Comparison of ENCODE assay signal across 1 fruit fly cellular context in genomic region chr3L:6853000-6853717, dm6.
A peak's percentile ranks its signal among the peaks of the same experiment; 100 is the strongest.
TF ChIP-seq lines count a peak whose summit lies in the region.

No protein-coding gene starts in this region.

TF ChIP-seq in whole organism, embryonic, 481 proteins besides CTCF, POLR2A, EP300 and RAD21 (continued from another document):
- peak; percentile 65; the same call in 1 of the 3 replicates for TF ChIP-seq so (GFP tag; IDR thresholded peaks at IDR 0.05; lab: Robert Waterston, UW)
- peak; percentile 63 for TF ChIP-seq ind (GFP tag; optimal IDR thresholded peaks at IDR 0.05; lab: Kevin White, UChicago)
- no peak for TF ChIP-seq CG4282 (GFP tag; optimal IDR thresholded peaks at IDR 0.05; lab: Kevin White, UChicago)
- TF ChIP-seq HHEX (GFP tag; optimal IDR thresholded peaks at IDR 0.05; lab: Kevin White, UChicago): peak; percentile 74
- peak; percentile 56 for TF ChIP-seq CG17328 (GFP tag; IDR thresholded peaks at IDR 0.05; lab: Robert Waterston, UW)
- TF ChIP-seq C15 (GFP tag; IDR thresholded peaks at IDR 0.05; lab: Robert Waterston, UW): no peak
- TF ChIP-seq tio (GFP tag; optimal IDR thresholded peaks at IDR 0.05; lab: Kevin White, UChicago): peak; percentile 45
- TF ChIP-seq Six4 (GFP tag; optimal IDR thresholded peaks at IDR 0.05; lab: Kevin White, UChicago): peak; percentile 24
- TF ChIP-seq Asciz (GFP tag; optimal IDR thresholded peaks at IDR 0.05; lab: Kevin White, UChicago): peak; percentile 48
- peak; percentile 47 for TF ChIP-seq zf30C (GFP tag; optimal IDR thresholded peaks at IDR 0.05; lab: Kevin White, UChicago)
- no peak for TF ChIP-seq CG8359 (GFP tag; optimal IDR thresholded peaks at IDR 0.05; lab: Kevin White, UChicago; ENCODE audit: borderline replicate concordance)
- TF ChIP-seq Hr78 (GFP tag; optimal IDR thresholded peaks at IDR 0.05; lab: Kevin White, UChicago): no peak
- TF ChIP-seq sd (tag; optimal IDR thresholded peaks at IDR 0.05; lab: Kevin White, UChicago): peak; percentile 23
- peak; percentile 17 for TF ChIP-seq gcm (GFP tag; optimal IDR thresholded peaks at IDR 0.05; lab: Kevin White, UChicago)
- no peak for TF ChIP-seq CG9609 (GFP tag; optimal IDR thresholded peaks at IDR 0.05; lab: Kevin White, UChicago)
- 0 out of 2 replicates have a peak, but pooled peaks have one; percentile 17 for TF ChIP-seq Ada2b (GFP tag; IDR thresholded peaks at IDR 0.05; lab: Robert Waterston, UW)
- no peak for TF ChIP-seq CG10959 (GFP tag; IDR thresholded peaks at IDR 0.05; lab: Robert Waterston, UW)
- no peak for TF ChIP-seq trem (tag; optimal IDR thresholded peaks at IDR 0.05; lab: Kevin White, UChicago)
- 0 out of 2 replicates have a peak, but pooled peaks have one; percentile 42 for TF ChIP-seq dimm (GFP tag; IDR thresholded peaks at IDR 0.05; lab: Robert Waterston, UW)
- peak; percentile 88 for TF ChIP-seq CG17829 (tag; optimal IDR thresholded peaks at IDR 0.05; lab: Kevin White, UChicago)
- TF ChIP-seq Opbp (GFP tag; IDR thresholded peaks at IDR 0.05; lab: Robert Waterston, UW; ENCODE audit: partially characterized antibody): no peak
- TF ChIP-seq PHDP (tag; optimal IDR thresholded peaks at IDR 0.05; lab: Kevin White, UChicago): peak; percentile 85
- no peak for TF ChIP-seq Gsc (GFP tag; IDR thresholded peaks at IDR 0.05; lab: Robert Waterston, UW)
- no peak for TF ChIP-seq toy (GFP tag; IDR thresholded peaks at IDR 0.05; lab: Robert Waterston, UW)
- no peak for TF ChIP-seq danr (GFP tag; IDR thresholded peaks at IDR 0.05; lab: Robert Waterston, UW)
- TF ChIP-seq lmd (GFP tag; IDR thresholded peaks at IDR 0.05; lab: Robert Waterston, UW): peak; percentile 63
- TF ChIP-seq CG4424 (GFP tag; optimal IDR thresholded peaks at IDR 0.05; lab: Kevin White, UChicago): peak; percentile 58
- TF ChIP-seq cato (GFP tag; optimal IDR thresholded peaks at IDR 0.05; lab: Kevin White, UChicago; ENCODE audit: borderline replicate concordance): peak; percentile 53
- 0 out of 3 replicates have a peak, but pooled peaks have one; percentile 31 for TF ChIP-seq CG7357 (GFP tag; IDR thresholded peaks at IDR 0.05; lab: Robert Waterston, UW)
- TF ChIP-seq CG10209 (GFP tag; optimal IDR thresholded peaks at IDR 0.05; lab: Kevin White, UChicago): peak; percentile 76
- TF ChIP-seq stc (GFP tag; IDR thresholded peaks at IDR 0.05; lab: Robert Waterston, UW): peak; percentile 81
- peak; percentile 68 for TF ChIP-seq Nf-YB (GFP tag; optimal IDR thresholded peaks at IDR 0.05; lab: Kevin White, UChicago)
- TF ChIP-seq CG9876 (GFP tag; optimal IDR thresholded peaks at IDR 0.05; lab: Kevin White, UChicago): no peak
- TF ChIP-seq Sry-β (GFP tag; optimal IDR thresholded peaks at IDR 0.05; lab: Kevin White, UChicago): no peak
- TF ChIP-seq caup (GFP tag; optimal IDR thresholded peaks at IDR 0.05; lab: Kevin White, UChicago; ENCODE audit: severe bottlenecking): peak; percentile 2
- TF ChIP-seq aop (GFP tag; IDR thresholded peaks at IDR 0.05; lab: Robert Waterston, UW): no peak
- no peak for TF ChIP-seq CG1024 (GFP tag; IDR thresholded peaks at IDR 0.05; lab: Robert Waterston, UW)
- TF ChIP-seq Dref (GFP tag; IDR thresholded peaks at IDR 0.05; lab: Robert Waterston, UW): no peak
- TF ChIP-seq NK7.1 (GFP tag; optimal IDR thresholded peaks at IDR 0.05; lab: Kevin White, UChicago): no peak
- peak; percentile 37 for TF ChIP-seq CG7839 (tag; optimal IDR thresholded peaks at IDR 0.05; lab: Kevin White, UChicago)
- peak; percentile 64 for TF ChIP-seq wor (GFP tag; IDR thresholded peaks at IDR 0.05; lab: Robert Waterston, UW)
- peak; percentile 34; the same call in 1 of the 2 replicates for TF ChIP-seq al (GFP tag; IDR thresholded peaks at IDR 0.05; lab: Robert Waterston, UW)
- TF ChIP-seq Rx (GFP tag; IDR thresholded peaks at IDR 0.05; lab: Robert Waterston, UW): no peak
- TF ChIP-seq pho (GFP tag; optimal IDR thresholded peaks at IDR 0.05; lab: Kevin White, UChicago): no peak
- TF ChIP-seq jigr1 (GFP tag; IDR thresholded peaks at IDR 0.05; lab: Robert Waterston, UW): no peak
- peak; percentile 47 for TF ChIP-seq sqz (GFP tag; optimal IDR thresholded peaks at IDR 0.05; lab: Kevin White, UChicago)
- TF ChIP-seq Fer3 (tag; optimal IDR thresholded peaks at IDR 0.05; lab: Kevin White, UChicago): peak; percentile 61
- TF ChIP-seq dati (GFP tag; IDR thresholded peaks at IDR 0.05; lab: Robert Waterston, UW): no peak
- TF ChIP-seq eyg (GFP tag; optimal IDR thresholded peaks at IDR 0.05; lab: Kevin White, UChicago): no peak
- TF ChIP-seq dmrt99B (tag; optimal IDR thresholded peaks at IDR 0.05; lab: Kevin White, UChicago): peak; percentile 84
- no peak for TF ChIP-seq CG10431 (GFP tag; optimal IDR thresholded peaks at IDR 0.05; lab: Kevin White, UChicago)
- peak; percentile 52; the same call in 2 of the 3 replicates for TF ChIP-seq croc (GFP tag; conservative IDR thresholded peaks at IDR 0.05; lab: Robert Waterston, UW)
- TF ChIP-seq CG34376 (GFP tag; optimal IDR thresholded peaks at IDR 0.05; lab: Kevin White, UChicago): no peak
- peak; percentile 15 for TF ChIP-seq mam (GFP tag; optimal IDR thresholded peaks at IDR 0.05; lab: Kevin White, UChicago)
- peak; percentile 90 for TF ChIP-seq Sox102F (GFP tag; optimal IDR thresholded peaks at IDR 0.05; lab: Kevin White, UChicago)
- peak; percentile 70 for TF ChIP-seq CG1233 (GFP tag; optimal IDR thresholded peaks at IDR 0.05; lab: Kevin White, UChicago)
- TF ChIP-seq B-H1 (GFP tag; IDR thresholded peaks at IDR 0.05; lab: Robert Waterston, UW): peak; percentile 29; the same call in 2 of the 3 replicates
- TF ChIP-seq fd3F (GFP tag; optimal IDR thresholded peaks at IDR 0.05; lab: Kevin White, UChicago): peak; percentile 79
- no peak for TF ChIP-seq cad (GFP tag; optimal IDR thresholded peaks at IDR 0.05; lab: Kevin White, UChicago)
- TF ChIP-seq Ravus (GFP tag; IDR thresholded peaks at IDR 0.05; lab: Robert Waterston, UW): no peak
- 0 out of 3 replicates have a peak, but pooled peaks have one; percentile 23 for TF ChIP-seq CG2889 (GFP tag; IDR thresholded peaks at IDR 0.05; lab: Robert Waterston, UW)
- TF ChIP-seq CG3281 (GFP tag; optimal IDR thresholded peaks at IDR 0.05; lab: Kevin White, UChicago): peak; percentile 36
- TF ChIP-seq CG7786 (GFP tag; optimal IDR thresholded peaks at IDR 0.05; lab: Kevin White, UChicago): no peak
- TF ChIP-seq CG18619 (GFP tag; optimal IDR thresholded peaks at IDR 0.05; lab: Kevin White, UChicago): peak; percentile 71
- peak; percentile 78 for TF ChIP-seq CG12659 (GFP tag; optimal IDR thresholded peaks at IDR 0.05; lab: Kevin White, UChicago)
- peak in 1 of 2 experiments; percentile 12 for TF ChIP-seq crp (GFP tag; optimal IDR thresholded peaks at IDR 0.05; lab: Kevin White, UChicago)
- TF ChIP-seq CG4617 (GFP tag; optimal IDR thresholded peaks at IDR 0.05; lab: Kevin White, UChicago; ENCODE audit: borderline replicate concordance): no peak
- TF ChIP-seq run (tag; optimal IDR thresholded peaks at IDR 0.05; lab: Kevin White, UChicago): peak; percentile 43
- TF ChIP-seq jing (GFP tag; optimal IDR thresholded peaks at IDR 0.05; lab: Kevin White, UChicago): peak; percentile 2
- TF ChIP-seq Hsf (GFP tag; optimal IDR thresholded peaks at IDR 0.05; lab: Kevin White, UChicago): no peak
- TF ChIP-seq ssp (GFP tag; IDR thresholded peaks at IDR 0.05; lab: Robert Waterston, UW): peak; percentile 41; the same call in 1 of the 2 replicates
- TF ChIP-seq CG10979 (tag; optimal IDR thresholded peaks at IDR 0.05; lab: Kevin White, UChicago): peak; percentile 78
- TF ChIP-seq CG6854 (GFP tag; optimal IDR thresholded peaks at IDR 0.05; lab: Kevin White, UChicago): no peak
- peak; percentile 74 for TF ChIP-seq CG10267 (tag; optimal IDR thresholded peaks at IDR 0.05; lab: Kevin White, UChicago)
- peak; percentile 57 for TF ChIP-seq sug (tag; optimal IDR thresholded peaks at IDR 0.05; lab: Kevin White, UChicago)
- no peak for TF ChIP-seq salm (tag; optimal IDR thresholded peaks at IDR 0.05; lab: Kevin White, UChicago)
- TF ChIP-seq vvl (GFP tag; IDR thresholded peaks at IDR 0.05; lab: Robert Waterston, UW): peak; percentile 83
- peak; percentile 43 for TF ChIP-seq org-1 (GFP tag; optimal IDR thresholded peaks at IDR 0.05; lab: Kevin White, UChicago)
- no peak for TF ChIP-seq CG13287 (GFP tag; IDR thresholded peaks at IDR 0.05; lab: Robert Waterston, UW; ENCODE audit: partially characterized antibody)
- TF ChIP-seq ATbp (GFP tag; optimal IDR thresholded peaks at IDR 0.05; lab: Kevin White, UChicago): peak; percentile 40
- no peak for TF ChIP-seq CG10565 (GFP tag; optimal IDR thresholded peaks at IDR 0.05; lab: Kevin White, UChicago)
- TF ChIP-seq Hr3 (GFP tag; optimal IDR thresholded peaks at IDR 0.05; lab: Kevin White, UChicago): peak; percentile 70
- TF ChIP-seq crol (GFP tag; IDR thresholded peaks at IDR 0.05; lab: Robert Waterston, UW): no peak; the same call in 1 of the 2 replicates
- TF ChIP-seq CG4328 (GFP tag; optimal IDR thresholded peaks at IDR 0.05; lab: Kevin White, UChicago): peak; percentile 20
- 0 out of 2 replicates have a peak, but pooled peaks have one; percentile 7 for TF ChIP-seq CG4404 (GFP tag; IDR thresholded peaks at IDR 0.05; lab: Robert Waterston, UW)
- no peak for TF ChIP-seq CG5953 (GFP tag; IDR thresholded peaks at IDR 0.05; lab: Robert Waterston, UW)
- no peak for TF ChIP-seq Med (GFP tag; lab: Kevin White, UChicago)
- TF ChIP-seq unpg (GFP tag; optimal IDR thresholded peaks at IDR 0.05; lab: Kevin White, UChicago): peak; percentile 70
- TF ChIP-seq sob (GFP tag; IDR thresholded peaks at IDR 0.05; lab: Robert Waterston, UW): no peak
- TF ChIP-seq bcd (GFP tag; optimal IDR thresholded peaks at IDR 0.05; lab: Kevin White, UChicago): peak; percentile 70
- TF ChIP-seq Ssrp (tag; optimal IDR thresholded peaks at IDR 0.05; lab: Kevin White, UChicago): peak; percentile 83
- TF ChIP-seq CG11093 (GFP tag; IDR thresholded peaks at IDR 0.05; lab: Robert Waterston, UW): peak; percentile 34; the same call in 1 of the 3 replicates
- TF ChIP-seq dpn (GFP tag; optimal IDR thresholded peaks at IDR 0.05; lab: Kevin White, UChicago): peak in 1 of 2 experiments; percentile 64
- no peak for TF ChIP-seq Dbx (GFP tag; IDR thresholded peaks at IDR 0.05; lab: Robert Waterston, UW)
